Fruit fly (Drosophila melanogaster) whole organism, prepupa: ENCODE data around the gene Tre1.

Source experiments
- CG6808 ChIP-seq: fragments of 200-800 bp; sonication (Bioruptor generic); optimal IDR thresholded peaks from 3 replicates; lab custom pipeline; 2017; ENCODE audit warnings: missing biosample characterization, missing genetic modification characterization, mild to moderate bottlenecking, moderate library complexity, missing genetic modification reagents
- Eip78C ChIP-seq: fragments of 200-800 bp; sonication (Bioruptor generic); peaks from one replicate; lab custom pipeline; 2016; ENCODE audit warnings: missing biosample characterization, missing genetic modification characterization
- Ets96B ChIP-seq: fragments of 200-800 bp; optimal IDR thresholded peaks from 2 replicates; lab custom pipeline; 2019; ENCODE audit warnings: missing biosample characterization, mild to moderate bottlenecking, missing genetic modification characterization, moderate library complexity
- Gug ChIP-seq: fragments of 200-800 bp; sonication (Bioruptor generic); IDR thresholded peaks from 2 replicates; pipeline ENCODE4 v1.3.6; 2022; ENCODE audit warnings: missing biosample characterization, missing genetic modification characterization
- Hr39 ChIP-seq: fragments of 200-800 bp; sonication (Bioruptor generic); optimal IDR thresholded peaks from 2 replicates; lab custom pipeline; 2016; ENCODE audit warnings: missing biosample characterization, missing genetic modification characterization
- Lpt ChIP-seq: fragments of 200-800 bp; sonication (Bioruptor generic); optimal IDR thresholded peaks from 3 replicates; lab custom pipeline; 2016; ENCODE audit warnings: missing biosample characterization, missing genetic modification characterization
- OdsH ChIP-seq: fragments of 200-800 bp; sonication (Bioruptor generic); optimal IDR thresholded peaks from 3 replicates; lab custom pipeline; 2016; ENCODE audit warnings: missing biosample characterization, missing genetic modification characterization
- Smox ChIP-seq: fragments of 200-800 bp; sonication (Bioruptor generic); optimal IDR thresholded peaks from 3 replicates; lab custom pipeline; 2016; ENCODE audit warnings: missing biosample characterization, missing genetic modification characterization
- Sox102F ChIP-seq: fragments of 200-800 bp; sonication (Bioruptor generic); optimal IDR thresholded peaks from 2 replicates; lab custom pipeline; 2016; ENCODE audit warnings: missing biosample characterization, mild to moderate bottlenecking, missing genetic modification characterization
- dac ChIP-seq: fragments of 200-800 bp; sonication (Bioruptor generic); optimal IDR thresholded peaks from 2 replicates; lab custom pipeline; 2017; ENCODE audit warnings: missing biosample characterization, mild to moderate bottlenecking, missing genetic modification characterization
- eg ChIP-seq: fragments of 200-800 bp; sonication (Bioruptor generic); IDR thresholded peaks from 3 replicates; pipeline ENCODE4 v1.3.6; 2022; ENCODE audit warnings: missing biosample characterization, missing genetic modification characterization
- esn ChIP-seq: fragments of 200-800 bp; sonication (Bioruptor generic); optimal IDR thresholded peaks from 2 replicates; lab custom pipeline; 2016; ENCODE audit warnings: missing biosample characterization, mild to moderate bottlenecking, missing genetic modification characterization, moderate library complexity
- lz ChIP-seq: fragments of 200-800 bp; sonication (Bioruptor generic); optimal IDR thresholded peaks from 3 replicates; lab custom pipeline; 2016; ENCODE audit warnings: missing biosample characterization, missing genetic modification characterization

- no peak for TF ChIP-seq CG6808
- TF ChIP-seq Hr39 (GFP tag; lab: Kevin White, UChicago), result no peak
- TF ChIP-seq Eip78C (GFP tag; lab: Kevin White, UChicago), result no peak
- TF ChIP-seq esn (GFP tag; lab: Kevin White, UChicago), result no peak
- TF ChIP-seq Smox, result no peak
- no peak for TF ChIP-seq eg (GFP tag; lab: Robert Waterston, UW)
- no peak for TF ChIP-seq Gug (GFP tag; lab: Robert Waterston, UW)
- no peak for TF ChIP-seq OdsH (GFP tag; lab: Kevin White, UChicago)
- no peak for TF ChIP-seq Lpt
- no peak for TF ChIP-seq Sox102F (GFP tag; lab: Kevin White, UChicago)
- TF ChIP-seq dac, result no peak
- no peak for TF ChIP-seq lz (GFP tag; lab: Kevin White, UChicago)
- no peak for TF ChIP-seq Ets96B (tag; lab: Kevin White, UChicago)
Observed at dm6 chrX:5649387-5649786, 30.4 kb downstream of the Tre1 start.
